Fruit fly (Drosophila melanogaster): ENCODE measurements around the gene CG15546.

dm6 chr3R:30880894-30881293 lies 4.9 kb upstream of the CG15546 start, which contains the start of gene CG12071:
- no peak for TF ChIP-seq CG8478 (optimal IDR thresholded peaks at IDR 0.05)
- TF ChIP-seq pan (optimal IDR thresholded peaks at IDR 0.05) = no peak
